Worm (Caenorhabditis elegans): ENCODE measurements around the gene ZK688.5.

The ZK688.5 gene

ce11 chrIII:7891573-7892306 is at the start of gene ZK688.5, which contains the start of gene fahd-1:
TSS of gene ZK688.5 (minus strand) at chrIII:7891623.
TSS of gene fahd-1 (plus strand) at chrIII:7892256.
- TF ChIP-seq him-1 (tag; optimal IDR thresholded peaks at IDR 0.05) (no peak), W03F9.2 (tag; optimal IDR thresholded peaks at IDR 0.05) (peak; percentile 60)

- TF ChIP-seq W03F9.2 (tag; optimal IDR thresholded peaks at IDR 0.05) (no peak), dao-5 (tag; optimal IDR thresholded peaks at IDR 0.05) (no peak)
These were observed 49.4 kb upstream of the ZK688.5 start, which contains the start of gene C29E4.12 for ce11 chrIII:7940819-7941218. TSS of gene C29E4.12 (plus strand) at chrIII:7941151.

- no peak for TF ChIP-seq dao-5 (tag; optimal IDR thresholded peaks at IDR 0.05)
- TF ChIP-seq him-1 (tag; optimal IDR thresholded peaks at IDR 0.05): no peak
- no peak for TF ChIP-seq W03F9.2 (tag; optimal IDR thresholded peaks at IDR 0.05)
These were observed 46.1 kb upstream of the ZK688.5 start, which contains the start of gene C29E4.10 for ce11 chrIII:7937548-7937947. TSS of gene C29E4.10 (plus strand) at chrIII:7937848.

- TF ChIP-seq him-1 (tag; optimal IDR thresholded peaks at IDR 0.05) (no peak), W03F9.2 (tag; optimal IDR thresholded peaks at IDR 0.05) (no peak), dao-5 (tag; optimal IDR thresholded peaks at IDR 0.05) (no peak)
These were observed 41.8 kb upstream of the ZK688.5 start, which contains the start of gene ran-2 for ce11 chrIII:7933235-7933634. TSS of gene ran-2 (plus strand) at chrIII:7933535.

ce11 chrIII:7928549-7929129 is 37.2 kb upstream of the ZK688.5 start, which contains the start of the genes C29E4.13 and npp-15:
TSS of gene C29E4.13 (minus strand) at chrIII:7928717.
TSS of gene npp-15 (plus strand) at chrIII:7929043.
- TF ChIP-seq him-1 (tag; optimal IDR thresholded peaks at IDR 0.05): no peak
- TF ChIP-seq W03F9.2 (tag; optimal IDR thresholded peaks at IDR 0.05): peak; percentile 53

ce11 chrIII:7925968-7926367 is 34.5 kb upstream of the ZK688.5 start:
- no peak for TF ChIP-seq him-1 (tag; optimal IDR thresholded peaks at IDR 0.05)
- TF ChIP-seq dao-5 (tag; optimal IDR thresholded peaks at IDR 0.05): no peak
- TF ChIP-seq W03F9.2 (tag; optimal IDR thresholded peaks at IDR 0.05): no peak

- no peak for TF ChIP-seq W03F9.2 (tag; optimal IDR thresholded peaks at IDR 0.05)
- TF ChIP-seq him-1 (tag; optimal IDR thresholded peaks at IDR 0.05): no peak
- no peak for TF ChIP-seq dao-5 (tag; optimal IDR thresholded peaks at IDR 0.05)
These were observed 33.4 kb upstream of the ZK688.5 start, which contains the start of gene tag-250 for ce11 chrIII:7924821-7925220. TSS of gene tag-250 (minus strand) at chrIII:7924921.

ce11 chrIII:7922207-7922606 is 30.8 kb upstream of the ZK688.5 start, which contains the start of gene C29E4.17:
TSS of gene C29E4.17 (plus strand) at chrIII:7922507.
- TF ChIP-seq W03F9.2 (tag; optimal IDR thresholded peaks at IDR 0.05): no peak
- no peak for TF ChIP-seq dao-5 (tag; optimal IDR thresholded peaks at IDR 0.05)
- no peak for TF ChIP-seq him-1 (tag; optimal IDR thresholded peaks at IDR 0.05)

- no peak for TF ChIP-seq W03F9.2 (tag; optimal IDR thresholded peaks at IDR 0.05)
- no peak for TF ChIP-seq dao-5 (tag; optimal IDR thresholded peaks at IDR 0.05)
- TF ChIP-seq him-1 (tag; optimal IDR thresholded peaks at IDR 0.05): no peak
These were observed 28.4 kb upstream of the ZK688.5 start, which contains the start of gene C29E4.14 for ce11 chrIII:7919823-7920222. TSS of gene C29E4.14 (plus strand) at chrIII:7920123.

ce11 chrIII:7917667-7918066 is 26.2 kb upstream of the ZK688.5 start, which contains the start of gene gly-3:
TSS of gene gly-3 (minus strand) at chrIII:7917767.
- TF ChIP-seq W03F9.2 (tag; optimal IDR thresholded peaks at IDR 0.05): no peak
- TF ChIP-seq dao-5 (tag; optimal IDR thresholded peaks at IDR 0.05): no peak
- no peak for TF ChIP-seq him-1 (tag; optimal IDR thresholded peaks at IDR 0.05)

- no peak for TF ChIP-seq him-1 (tag; optimal IDR thresholded peaks at IDR 0.05)
These were observed 22.1 kb upstream of the ZK688.5 start, which contains the start of gene ZK688.12 for ce11 chrIII:7913488-7913887. TSS of gene ZK688.12 (minus strand) at chrIII:7913588.

ce11 chrIII:7911621-7912020 is 20.2 kb upstream of the ZK688.5 start, which contains the start of gene ZK688.7:
TSS of gene ZK688.7 (minus strand) at chrIII:7911634.
- no peak for TF ChIP-seq dao-5 (tag; optimal IDR thresholded peaks at IDR 0.05)
- no peak for TF ChIP-seq him-1 (tag; optimal IDR thresholded peaks at IDR 0.05)
- no peak for TF ChIP-seq W03F9.2 (tag; optimal IDR thresholded peaks at IDR 0.05)

- no peak for TF ChIP-seq dao-5 (tag; optimal IDR thresholded peaks at IDR 0.05)
- TF ChIP-seq him-1 (tag; optimal IDR thresholded peaks at IDR 0.05): no peak
- TF ChIP-seq W03F9.2 (tag; optimal IDR thresholded peaks at IDR 0.05): no peak
These were observed 17.8 kb upstream of the ZK688.5 start, which contains the start of gene ZK688.1 for ce11 chrIII:7909263-7909662. TSS of gene ZK688.1 (plus strand) at chrIII:7909563.

ce11 chrIII:7907515-7907914 is 16.1 kb upstream of the ZK688.5 start, which contains the start of gene pcp-5:
TSS of gene pcp-5 (minus strand) at chrIII:7907615.
- TF ChIP-seq him-1 (tag; optimal IDR thresholded peaks at IDR 0.05) (no peak), dao-5 (tag; optimal IDR thresholded peaks at IDR 0.05) (no peak), W03F9.2 (tag; optimal IDR thresholded peaks at IDR 0.05) (no peak)
